Fruit fly (Drosophila melanogaster) whole organism, embryonic: ENCODE data around the gene PpV.
A peak's percentile ranks its signal among the peaks of the same experiment; 100 is the strongest.

Source experiments
- B-H1 ChIP-seq: fragments of 200-800 bp; sonication (Bioruptor generic); IDR thresholded peaks from 3 replicates; pipeline ENCODE4 v1.3.6; 2022; ENCODE audit warnings: missing biosample characterization, missing genetic modification characterization
- Bteb2 ChIP-seq: fragments of 200-800 bp; sonication (Bioruptor generic); optimal IDR thresholded peaks from 2 replicates; lab custom pipeline; 2016; ENCODE audit warnings: missing biosample characterization, missing genetic modification characterization
- CG10274 ChIP-seq: fragments of 200-800 bp; sonication (Bioruptor generic); optimal IDR thresholded peaks from 3 replicates; lab custom pipeline; 2017; ENCODE audit warnings: missing biosample characterization, mild to moderate bottlenecking, missing genetic modification characterization
- CG10366 ChIP-seq: fragments of 200-800 bp; sonication (Bioruptor generic); IDR thresholded peaks from 2 replicates; pipeline ENCODE4 v1.3.6; 2022; ENCODE audit warnings: missing biosample characterization, missing genetic modification characterization
- CG11085 ChIP-seq: fragments of 200-800 bp; sonication (Bioruptor generic); IDR thresholded peaks from 2 replicates; pipeline ENCODE4 v1.3.6; 2022; ENCODE audit warnings: missing biosample characterization, missing genetic modification characterization
- CG12219 ChIP-seq: fragments of 200-800 bp; sonication (Bioruptor generic); optimal IDR thresholded peaks from 3 replicates; lab custom pipeline; 2018; ENCODE audit warnings: missing biosample characterization, mild to moderate bottlenecking, missing genetic modification characterization
- CG12299 ChIP-seq: fragments of 200-800 bp; sonication (Bioruptor generic); optimal IDR thresholded peaks from 2 replicates; lab custom pipeline; 2018; ENCODE audit warnings: missing biosample characterization, mild to moderate bottlenecking, missing genetic modification characterization
- CG13775 ChIP-seq: fragments of 200-800 bp; sonication (Bioruptor generic); optimal IDR thresholded peaks from 3 replicates; lab custom pipeline; 2017; ENCODE audit warnings: missing biosample characterization, mild to moderate bottlenecking, missing genetic modification characterization
- CG1529 ChIP-seq: fragments of 200-800 bp; sonication (Bioruptor generic); optimal IDR thresholded peaks from 3 replicates; lab custom pipeline; 2018; ENCODE audit warnings: missing biosample characterization, missing genetic modification characterization
- CG17385 ChIP-seq: fragments of 200-800 bp; sonication (Bioruptor generic); optimal IDR thresholded peaks from 3 replicates; lab custom pipeline; 2018; ENCODE audit warnings: missing biosample characterization, mild to moderate bottlenecking, missing genetic modification characterization
- CG2120 ChIP-seq: fragments of 200-800 bp; sonication (Bioruptor generic); optimal IDR thresholded peaks from 3 replicates; lab custom pipeline; 2016; ENCODE audit warnings: missing biosample characterization, missing genetic modification characterization
- CG2129 ChIP-seq: fragments of 200-800 bp; sonication (Bioruptor generic); IDR thresholded peaks from 2 replicates; pipeline ENCODE4 v1.3.6; 2022; ENCODE audit warnings: missing biosample characterization, missing genetic modification characterization; ENCODE audit not compliant: partially characterized antibody
- CG30020 ChIP-seq: fragments of 200-800 bp; optimal IDR thresholded peaks from 2 replicates; lab custom pipeline; 2019; ENCODE audit warnings: missing biosample characterization, mild to moderate bottlenecking, missing genetic modification characterization, moderate library complexity
- CG31388 ChIP-seq: fragments of 200-800 bp; sonication (Bioruptor generic); optimal IDR thresholded peaks from 2 replicates; lab custom pipeline; 2016; ENCODE audit warnings: missing biosample characterization, missing genetic modification characterization
- CG3838 ChIP-seq: fragments of 200-800 bp; sonication (Bioruptor generic); optimal IDR thresholded peaks from 3 replicates; lab custom pipeline; 2016; ENCODE audit warnings: missing biosample characterization, missing genetic modification characterization
- CG42726 ChIP-seq: fragments of 200-800 bp; sonication (Bioruptor generic); IDR thresholded peaks from 2 replicates; pipeline ENCODE4 v1.3.6; 2022; ENCODE audit warnings: missing biosample characterization, missing genetic modification characterization; ENCODE audit not compliant: partially characterized antibody
- CG43689 ChIP-seq: fragments of 200-800 bp; sonication (Bioruptor generic); IDR thresholded peaks from 2 replicates; pipeline ENCODE4 v1.3.6; 2022; ENCODE audit warnings: missing biosample characterization, missing genetic modification characterization
- CG6683 ChIP-seq: fragments of 200-800 bp; sonication (Bioruptor generic); optimal IDR thresholded peaks from 2 replicates; lab custom pipeline; 2017; ENCODE audit warnings: missing biosample characterization, mild to moderate bottlenecking, missing genetic modification characterization, missing genetic modification reagents
- CG8359 ChIP-seq: fragments of 200-800 bp; sonication (Bioruptor generic); optimal IDR thresholded peaks from 2 replicates; lab custom pipeline; 2017; ENCODE audit warnings: missing biosample characterization, mild to moderate bottlenecking, missing genetic modification characterization, borderline replicate concordance
- Dad ChIP-seq: fragments of 200-800 bp; sonication (Bioruptor generic); optimal IDR thresholded peaks from 3 replicates; lab custom pipeline; 2016; ENCODE audit warnings: missing biosample characterization, missing genetic modification characterization
- Gsc ChIP-seq: fragments of 200-800 bp; sonication (Bioruptor generic); IDR thresholded peaks from 2 replicates; pipeline ENCODE4 v1.3.6; 2022; ENCODE audit warnings: missing biosample characterization, missing genetic modification characterization
- HLH4C ChIP-seq: fragments of 200-800 bp; sonication (Bioruptor generic); IDR thresholded peaks from 3 replicates; pipeline ENCODE4 v1.3.6; 2022; ENCODE audit warnings: missing biosample characterization, missing genetic modification characterization; ENCODE audit not compliant: partially characterized antibody
- Myb ChIP-seq: fragments of 200-800 bp; sonication (Bioruptor generic); optimal IDR thresholded peaks from 2 replicates; lab custom pipeline; 2016; ENCODE audit warnings: missing biosample characterization, missing genetic modification characterization
- NfI ChIP-seq: fragments of 200-800 bp; sonication (Bioruptor generic); optimal IDR thresholded peaks from 3 replicates; lab custom pipeline; 2018; ENCODE audit warnings: missing biosample characterization, mild to moderate bottlenecking, missing genetic modification characterization, moderate library complexity
- Ptx1 ChIP-seq: fragments of 200-800 bp; sonication (Bioruptor generic); IDR thresholded peaks from 2 replicates; pipeline ENCODE4 v1.3.6; 2022; ENCODE audit warnings: missing biosample characterization, missing genetic modification characterization
- Ssrp ChIP-seq: fragments of 200-800 bp; sonication (Bioruptor generic); optimal IDR thresholded peaks from 2 replicates; lab custom pipeline; 2018; ENCODE audit warnings: missing biosample characterization, mild to moderate bottlenecking, missing genetic modification characterization, moderate library complexity
- Tbp ChIP-seq: fragments of >200 bp; optimal IDR thresholded peaks from 2 replicates; lab custom pipeline; 2018; ENCODE audit warnings: missing biosample characterization, missing genetic modification characterization
- ara ChIP-seq: fragments of 200-800 bp; sonication (Bioruptor generic); IDR thresholded peaks from 2 replicates; pipeline ENCODE4 v1.3.6; 2022; ENCODE audit warnings: missing biosample characterization, missing genetic modification characterization
- ase ChIP-seq: fragments of 200-800 bp; sonication (Bioruptor generic); IDR thresholded peaks from 3 replicates; pipeline ENCODE4 v1.3.6; 2022; ENCODE audit warnings: missing biosample characterization, missing genetic modification characterization
- cad ChIP-seq: fragments of >200 bp; optimal IDR thresholded peaks from 2 replicates; lab custom pipeline; 2017; ENCODE audit warnings: missing biosample characterization, missing genetic modification characterization
- chif ChIP-seq, 2 experiments: fragments of 200-800 bp; sonication (Bioruptor generic); optimal IDR thresholded peaks; 3 replicates each; lab custom pipeline; 2016; ENCODE audit warnings: missing biosample characterization in 2 of 2, missing genetic modification characterization in 2 of 2
- dati ChIP-seq: fragments of 200-800 bp; sonication (Bioruptor generic); IDR thresholded peaks from 2 replicates; pipeline ENCODE4 v1.3.6; 2022; ENCODE audit warnings: missing biosample characterization, missing genetic modification characterization
- eve ChIP-seq, 2 experiments: fragments of >200 bp; optimal IDR thresholded peaks; 2 replicates each; lab custom pipeline; 2017; ENCODE audit warnings: missing biosample characterization in 2 of 2, missing genetic modification characterization in 2 of 2
- fd102C ChIP-seq: fragments of 200-800 bp; sonication (Bioruptor generic); optimal IDR thresholded peaks from 2 replicates; lab custom pipeline; 2018; ENCODE audit warnings: missing biosample characterization, mild to moderate bottlenecking, missing genetic modification characterization, moderate library complexity
- jigr1 ChIP-seq: fragments of 200-800 bp; sonication (Bioruptor generic); IDR thresholded peaks from 3 replicates; pipeline ENCODE4 v1.3.6; 2022; ENCODE audit warnings: missing biosample characterization, missing genetic modification characterization
- klu ChIP-seq: fragments of 200-800 bp; sonication (Bioruptor generic); IDR thresholded peaks from 2 replicates; pipeline ENCODE4 v1.3.6; 2022; ENCODE audit warnings: missing biosample characterization, missing genetic modification characterization
- luna ChIP-seq: fragments of 200-800 bp; sonication (Bioruptor generic); optimal IDR thresholded peaks from 2 replicates; lab custom pipeline; 2016; ENCODE audit warnings: missing biosample characterization, missing genetic modification characterization
- nau ChIP-seq: fragments of 200-800 bp; sonication (Bioruptor generic); optimal IDR thresholded peaks from 3 replicates; lab custom pipeline; 2017; ENCODE audit warnings: missing biosample characterization, mild to moderate bottlenecking, missing genetic modification characterization, missing genetic modification reagents
- nerfin-2 ChIP-seq: fragments of 200-800 bp; sonication (Bioruptor generic); IDR thresholded peaks from 2 replicates; pipeline ENCODE4 v1.3.6; 2022; ENCODE audit warnings: missing biosample characterization, missing genetic modification characterization; ENCODE audit not compliant: partially characterized antibody
- onecut ChIP-seq: fragments of 200-800 bp; sonication (Bioruptor generic); IDR thresholded peaks from 2 replicates; pipeline ENCODE4 v1.3.6; 2022; ENCODE audit warnings: missing biosample characterization, missing genetic modification characterization
- otp ChIP-seq: fragments of 200-800 bp; sonication (Bioruptor generic); IDR thresholded peaks from 3 replicates; pipeline ENCODE4, ENCODE4 v1.3.6; 2022; ENCODE audit warnings: missing biosample characterization, missing genetic modification characterization
- pfk ChIP-seq: fragments of 200-800 bp; sonication (Bioruptor generic); optimal IDR thresholded peaks from 2 replicates; lab custom pipeline; 2018; ENCODE audit warnings: missing biosample characterization, mild to moderate bottlenecking, missing genetic modification characterization, moderate library complexity
- phol ChIP-seq: fragments of 200-800 bp; sonication (Bioruptor generic); optimal IDR thresholded peaks from 3 replicates; lab custom pipeline; 2018; ENCODE audit warnings: missing biosample characterization, mild to moderate bottlenecking, missing genetic modification characterization, moderate library complexity
- pros ChIP-seq: fragments of 200-800 bp; sonication (Bioruptor generic); optimal IDR thresholded peaks from 3 replicates; lab custom pipeline; 2019; ENCODE audit warnings: missing biosample characterization, mild to moderate bottlenecking, missing genetic modification characterization, moderate library complexity
- seq ChIP-seq: fragments of 200-800 bp; sonication (Bioruptor generic); IDR thresholded peaks from 2 replicates; pipeline ENCODE4 v1.3.6; 2022; ENCODE audit warnings: missing biosample characterization, missing genetic modification characterization
- sima ChIP-seq: fragments of 200-800 bp; sonication (Bioruptor generic); optimal IDR thresholded peaks from 2 replicates; lab custom pipeline; 2016; ENCODE audit warnings: missing biosample characterization, missing genetic modification characterization
- sqz ChIP-seq: fragments of 200-800 bp; sonication (Bioruptor generic); optimal IDR thresholded peaks from 3 replicates; lab custom pipeline; 2018; ENCODE audit warnings: missing biosample characterization, mild to moderate bottlenecking, missing genetic modification characterization
- trh ChIP-seq: fragments of 200-800 bp; sonication (Bioruptor generic); optimal IDR thresholded peaks from 2 replicates; lab custom pipeline; 2016; ENCODE audit warnings: missing biosample characterization, missing genetic modification characterization
- z ChIP-seq: fragments of 200-800 bp; sonication (Bioruptor generic); IDR thresholded peaks from 3 replicates; pipeline ENCODE4 v1.3.6; 2022; ENCODE audit warnings: missing biosample characterization, missing genetic modification characterization
- zf30C ChIP-seq: fragments of 200-800 bp; sonication (Bioruptor generic); optimal IDR thresholded peaks from 3 replicates; lab custom pipeline; 2018; ENCODE audit warnings: missing biosample characterization, mild to moderate bottlenecking, missing genetic modification characterization

The PpV gene

DNA sequence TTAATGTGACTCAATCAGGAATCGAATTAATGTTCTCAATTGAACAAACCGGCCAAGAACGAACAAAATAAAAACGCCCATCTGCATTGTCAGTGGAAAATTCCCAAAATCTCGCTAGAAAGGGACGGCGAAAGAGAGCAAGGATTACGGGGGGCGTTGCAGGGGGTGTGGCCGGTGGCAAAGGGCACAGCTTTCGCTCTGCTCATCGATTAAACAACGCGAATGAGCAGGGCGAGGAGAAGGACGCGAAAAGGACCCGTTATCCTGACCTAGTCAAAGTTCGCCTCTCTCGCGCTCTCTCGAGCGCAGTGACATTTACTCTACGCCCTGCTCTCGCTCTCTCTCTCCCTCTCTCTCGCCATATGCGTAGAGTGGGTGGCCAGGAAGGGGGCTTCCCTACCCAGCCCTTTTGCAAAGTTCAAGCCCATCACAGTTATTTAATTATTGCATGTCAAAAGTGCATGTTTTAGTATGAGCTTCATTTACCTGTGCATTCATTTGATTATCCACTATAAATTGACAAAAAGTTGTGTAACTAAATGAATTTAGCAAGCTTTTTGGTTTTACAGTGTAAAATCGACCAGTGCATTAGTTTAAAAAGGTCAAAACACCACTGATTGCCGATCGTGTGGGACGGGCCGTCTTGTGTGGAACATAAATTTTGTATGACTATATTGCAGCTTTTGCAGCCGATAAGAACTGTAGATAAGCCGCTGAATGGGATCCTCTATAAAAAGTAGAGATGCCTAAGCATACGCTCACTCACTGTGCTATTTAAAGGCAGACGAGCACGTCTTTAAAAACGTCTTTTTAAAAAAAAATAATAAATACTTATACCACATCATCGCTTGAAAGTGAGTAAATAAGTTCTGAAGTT lies 33.7 kb downstream of the PpV start (continued):
- TF ChIP-seq CG6683 (no peak), CG31388 (GFP tag; lab: Kevin White, UChicago) (no peak), seq (GFP tag; lab: Robert Waterston, UW) (no peak), Tbp (GFP tag; lab: Kevin White, UChicago) (no peak), ara (GFP tag; lab: Robert Waterston, UW) (no peak), CG42726 (GFP tag; lab: Robert Waterston, UW) (no peak), sqz (GFP tag; lab: Kevin White, UChicago) (no peak), CG2129 (no peak), HLH4C (GFP tag; lab: Robert Waterston, UW) (no peak), otp (GFP tag; lab: Robert Waterston, UW) (no peak), Ssrp (tag; lab: Kevin White, UChicago) (no peak), eve (GFP tag; optimal IDR thresholded peaks at IDR 0.05; lab: Kevin White, UChicago) (peak in 1 of 2 experiments; percentile 66), Dad (GFP tag; lab: Kevin White, UChicago) (peak; percentile 28), ase (GFP tag; lab: Robert Waterston, UW) (no peak), CG17385 (GFP tag; lab: Kevin White, UChicago) (no peak), CG43689 (no peak), dati (GFP tag; lab: Robert Waterston, UW) (no peak), Bteb2 (no peak), CG12299 (tag; lab: Kevin White, UChicago) (no peak), CG2120 (GFP tag; lab: Kevin White, UChicago) (peak; percentile 38), CG10274 (GFP tag; lab: Kevin White, UChicago) (no peak), pfk (GFP tag; lab: Kevin White, UChicago) (no peak), phol (tag; lab: Kevin White, UChicago) (peak; percentile 2), CG10366 (GFP tag; lab: Robert Waterston, UW) (peak; percentile 19; the same call in 1 of the 2 replicates), sima (GFP tag; lab: Kevin White, UChicago) (no peak), nau (GFP tag; lab: Kevin White, UChicago) (no peak), CG8359 (GFP tag; lab: Kevin White, UChicago) (no peak), luna (no peak), CG13775 (GFP tag; lab: Kevin White, UChicago) (peak; percentile 27), chif (GFP tag; optimal IDR thresholded peaks at IDR 0.05; lab: Kevin White, UChicago) (no peak), CG30020 (tag; lab: Kevin White, UChicago) (no peak), jigr1 (GFP tag; lab: Robert Waterston, UW) (no peak), trh (GFP tag; lab: Kevin White, UChicago) (no peak), Ptx1 (GFP tag; lab: Robert Waterston, UW) (no peak), zf30C (GFP tag; lab: Kevin White, UChicago) (no peak), Myb (GFP tag; lab: Kevin White, UChicago) (no peak), CG1529 (GFP tag; lab: Kevin White, UChicago) (no peak), CG12219 (GFP tag; lab: Kevin White, UChicago) (no peak), cad (no peak), fd102C (GFP tag; lab: Kevin White, UChicago) (no peak), Gsc (GFP tag; lab: Robert Waterston, UW) (no peak), CG11085 (GFP tag; lab: Robert Waterston, UW) (0 out of 2 replicates have a peak, but pooled peaks have one; percentile 21), onecut (GFP tag; lab: Robert Waterston, UW) (peak; percentile 94), CG3838 (GFP tag; lab: Kevin White, UChicago) (no peak), z (GFP tag; lab: Robert Waterston, UW) (no peak), pros (GFP tag; lab: Kevin White, UChicago) (no peak), B-H1 (GFP tag; lab: Robert Waterston, UW) (no peak), klu (GFP tag; lab: Robert Waterston, UW) (no peak), nerfin-2 (no peak), NfI (GFP tag; lab: Kevin White, UChicago) (no peak)
